Worm (Caenorhabditis elegans) whole organism, L2 larva: ENCODE results near the gene E01G6.2.

ENCODE experiments used
- F13H6.1 ChIP-seq: sonication (generic microtip); optimal IDR thresholded peaks from 2 replicates; lab custom pipeline; 2016; ENCODE audit warnings: missing genetic modification characterization, missing compliant biosample characterization
- ZK546.5 ChIP-seq: sonication (generic microtip); optimal IDR thresholded peaks from 2 replicates; lab custom pipeline; 2017; ENCODE audit warnings: missing biosample characterization, missing genetic modification characterization
- elt-3 ChIP-seq: sonication (generic microtip); optimal IDR thresholded peaks from 2 replicates; lab custom pipeline; 2017; ENCODE audit warnings: missing biosample characterization, missing genetic modification characterization
- lin-13 ChIP-seq: fragments of 150-350 bp; optimal IDR thresholded peaks from 2 replicates; lab custom pipeline; 2014; ENCODE audit warnings: missing biosample characterization, missing genetic modification reagents, missing genetic modification characterization
- mdl-1 ChIP-seq, 2 experiments: fragments of 150-350 bp in 1 of 2; sonication (generic microtip) in 1 of 2; optimal IDR thresholded peaks; 2 replicates each; lab custom pipeline; 2017; ENCODE audit warnings: missing biosample characterization in 2 of 2, missing genetic modification characterization in 2 of 2
- nhr-237 ChIP-seq: fragments of 150-350 bp; optimal IDR thresholded peaks from 2 replicates; lab custom pipeline; 2014; ENCODE audit warnings: missing biosample characterization, missing genetic modification characterization
- nhr-77 ChIP-seq: fragments of 150-350 bp; optimal IDR thresholded peaks from 2 replicates; lab custom pipeline; 2014; ENCODE audit warnings: missing biosample characterization, missing genetic modification characterization
- unc-39 ChIP-seq: fragments of 150-350 bp; optimal IDR thresholded peaks from 2 replicates; lab custom pipeline; 2014; ENCODE audit warnings: missing biosample characterization, missing genetic modification characterization

DNA sequence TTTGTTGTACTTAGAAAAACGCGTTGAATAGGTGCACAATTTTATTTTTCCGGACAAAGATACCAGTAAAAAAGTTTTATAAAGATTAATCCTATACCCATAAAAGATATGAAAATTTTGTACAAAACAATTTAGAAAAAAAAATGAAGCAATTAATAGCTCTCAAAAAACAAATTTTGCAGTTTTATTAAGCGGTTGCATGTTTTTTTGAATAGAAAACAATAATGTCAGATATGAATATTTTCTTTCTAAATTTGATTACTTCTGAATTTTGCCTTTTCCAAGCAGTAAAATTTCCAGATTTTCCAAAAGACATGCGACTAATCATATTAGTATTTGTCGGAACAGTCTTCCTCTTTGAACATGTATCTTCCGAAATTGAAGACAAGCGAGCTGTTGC is 39.5 kb upstream of the E01G6.2 start, which contains the start of gene C23H4.8:
- TF ChIP-seq ZK546.5 (tag; lab: Kevin White, UChicago) (no peak), unc-39 (no peak), lin-13 (GFP tag; lab: Kevin White, UChicago) (no peak), nhr-237 (no peak), F13H6.1 (no peak), elt-3 (tag; lab: Kevin White, UChicago) (no peak), nhr-77 (tag; lab: Kevin White, UChicago) (no peak), mdl-1 (tag; optimal IDR thresholded peaks at IDR 0.05; lab: Kevin White, UChicago) (no peak)
